Worm (Caenorhabditis elegans) whole organism, L4 larva: ENCODE data around the gene rps-22.

Experiments used
- ama-1 ChIP-seq: fragments of 150-350 bp; optimal IDR thresholded peaks from 2 replicates; lab custom pipeline; 2014; ENCODE audit warnings: inconsistent platforms, mixed read lengths
- ceh-28 ChIP-seq: fragments of 150-350 bp; optimal IDR thresholded peaks from 2 replicates; lab custom pipeline; 2014; ENCODE audit warnings: missing biosample characterization, missing genetic modification reagents, missing genetic modification characterization
- dve-1 ChIP-seq: sonication (generic microtip); optimal IDR thresholded peaks from 2 replicates; lab custom pipeline; 2017; ENCODE audit warnings: antibody characterized with exemption, mild to moderate bottlenecking, missing genetic modification characterization, missing compliant biosample characterization; ENCODE audit not compliant: insufficient read depth
- lin-1 ChIP-seq: fragments of 200-800 bp; sonication (Bioruptor generic); IDR thresholded peaks from 2 replicates; pipeline ENCODE4 v1.3.6; 2022; ENCODE audit warnings: missing genetic modification reagents, missing genetic modification characterization, missing compliant biosample characterization
- lin-13 ChIP-seq: fragments of 150-350 bp; optimal IDR thresholded peaks from 2 replicates; lab custom pipeline; 2014; ENCODE audit warnings: missing biosample characterization, missing genetic modification reagents, missing genetic modification characterization
- lin-29 ChIP-seq: fragments of 200-800 bp; sonication (Bioruptor generic); IDR thresholded peaks from 2 replicates; pipeline ENCODE4 v1.3.6; 2022; ENCODE audit warnings: missing genetic modification reagents, missing genetic modification characterization, missing compliant biosample characterization
- nhr-237 ChIP-seq: sonication (generic microtip); optimal IDR thresholded peaks from 2 replicates; lab custom pipeline; 2017; ENCODE audit warnings: missing biosample characterization, missing genetic modification characterization
- nhr-48 ChIP-seq: sonication (generic microtip); optimal IDR thresholded peaks from 2 replicates; lab custom pipeline; 2016; ENCODE audit warnings: mild to moderate bottlenecking, missing genetic modification characterization, missing compliant biosample characterization
- set-16 ChIP-seq: fragments of 200-800 bp; sonication (Bioruptor generic); IDR thresholded peaks from 2 replicates; pipeline ENCODE4 v1.3.6; 2022; ENCODE audit warnings: missing genetic modification reagents, missing genetic modification characterization, missing compliant biosample characterization
- snpc-4 ChIP-seq: fragments of 150-350 bp; optimal IDR thresholded peaks from 2 replicates; lab custom pipeline; 2014; ENCODE audit warnings: missing biosample characterization, missing genetic modification characterization

- peak; percentile 19; the same call in 1 of the 2 replicates for TF ChIP-seq set-16 (GFP tag; lab: Robert Waterston, UW)
- no peak for TF ChIP-seq ceh-28 (tag; lab: Kevin White, UChicago)
- no peak for TF ChIP-seq ama-1 (lab: Kevin White, UChicago)
- no peak for TF ChIP-seq nhr-237 (tag; lab: Kevin White, UChicago)
- no peak for TF ChIP-seq lin-29 (GFP tag; lab: Robert Waterston, UW)
- no peak for TF ChIP-seq lin-13 (GFP tag; lab: Kevin White, UChicago)
- no peak for TF ChIP-seq dve-1 (tag; lab: Kevin White, UChicago)
- no peak for TF ChIP-seq nhr-48
- no peak for TF ChIP-seq lin-1
- no peak for TF ChIP-seq snpc-4 (tag; lab: Kevin White, UChicago)
Measured at ce11 chrIII:1925786-1926185, 24.5 kb upstream of the rps-22 start.
